Worm (Caenorhabditis elegans) whole organism, young adult: Measurements from ENCODE around the gene Y47D7A.18.

Source experiments
- F23B12.7 ChIP-seq: sonication (generic microtip); optimal IDR thresholded peaks from 2 replicates; lab custom pipeline; 2017; ENCODE audit warnings: missing genetic modification characterization, mild to moderate bottlenecking, missing compliant biosample characterization, antibody characterized with exemption, moderate library complexity; ENCODE audit not compliant: insufficient read depth
- F33H1.4 ChIP-seq: fragments of 200-800 bp; sonication (Bioruptor generic); IDR thresholded peaks from 2 replicates; pipeline ENCODE4 v1.3.6; 2022; ENCODE audit warnings: missing genetic modification reagents, missing genetic modification characterization, missing compliant biosample characterization
- F37B4.10 ChIP-seq: fragments of 200-800 bp; sonication (Bioruptor generic); IDR thresholded peaks from 2 replicates; pipeline ENCODE4 v1.3.6; 2022; ENCODE audit warnings: missing genetic modification characterization, missing compliant biosample characterization
- F57C9.4 ChIP-seq: sonication (generic microtip); optimal IDR thresholded peaks from 2 replicates; lab custom pipeline; 2017; ENCODE audit warnings: mild to moderate bottlenecking, missing genetic modification characterization, missing compliant biosample characterization
- K12H6.12 ChIP-seq: fragments of 200-800 bp; sonication (Bioruptor generic); optimal IDR thresholded peaks from 2 replicates; lab custom pipeline; 2018; ENCODE audit warnings: mild to moderate bottlenecking, missing genetic modification characterization, missing compliant biosample characterization
- T07F8.4 ChIP-seq: sonication (generic microtip); optimal IDR thresholded peaks from 2 replicates; lab custom pipeline; 2016; ENCODE audit warnings: mild to moderate bottlenecking, missing genetic modification characterization, moderate library complexity, missing compliant biosample characterization
- Y67H2A.10 ChIP-seq: fragments of 200-800 bp; sonication (Bioruptor generic); conservative IDR thresholded peaks from 2 replicates; pipeline ENCODE4 v1.3.6; 2022; ENCODE audit warnings: missing genetic modification reagents, missing genetic modification characterization, missing compliant biosample characterization
- Y79H2A.3 ChIP-seq: fragments of 200-800 bp; sonication (Bioruptor generic); conservative IDR thresholded peaks from 2 replicates; pipeline ENCODE4 v1.3.6; 2022; ENCODE audit warnings: missing genetic modification reagents, missing genetic modification characterization, missing compliant biosample characterization
- athp-1 ChIP-seq: sonication (generic microtip); optimal IDR thresholded peaks from 2 replicates; lab custom pipeline; 2017; ENCODE audit warnings: mild to moderate bottlenecking, missing genetic modification characterization, missing compliant biosample characterization
- attf-3 ChIP-seq: fragments of 200-800 bp; sonication (Bioruptor generic); conservative IDR thresholded peaks from 2 replicates; pipeline ENCODE4 v1.3.6; 2022; ENCODE audit warnings: missing genetic modification reagents, missing genetic modification characterization, missing compliant biosample characterization
- attf-5 ChIP-seq: fragments of 200-800 bp; sonication (Bioruptor generic); optimal IDR thresholded peaks from 2 replicates; lab custom pipeline; 2018; ENCODE audit warnings: mild to moderate bottlenecking, missing genetic modification characterization, missing compliant biosample characterization
- ccch-3 ChIP-seq: fragments of 200-800 bp; sonication (Bioruptor generic); optimal IDR thresholded peaks from 2 replicates; lab custom pipeline; 2018; ENCODE audit warnings: mild to moderate bottlenecking, missing genetic modification characterization, missing compliant biosample characterization
- cebp-1 ChIP-seq, 2 experiments: fragments of 200-800 bp in 1 of 2; sonication (Bioruptor generic) in 1 of 2; sonication (generic microtip) in 1 of 2; IDR thresholded peaks in 1 of 2; optimal IDR thresholded peaks in 1 of 2; 2 replicates each; pipeline versions ENCODE4 v1.3.6 to Lab custom; 2017 to 2022; ENCODE audit warnings: missing compliant biosample characterization in 2 of 2, missing genetic modification characterization in 2 of 2, mild to moderate bottlenecking in 1 of 2, missing genetic modification reagents in 1 of 2, moderate library complexity in 1 of 2
- ceh-91 ChIP-seq: fragments of 200-800 bp; sonication (Bioruptor generic); IDR thresholded peaks from 2 replicates; pipeline ENCODE4 v1.3.6; 2022; ENCODE audit warnings: missing genetic modification reagents, missing genetic modification characterization, missing compliant biosample characterization
- chd-7 ChIP-seq: sonication (generic microtip); optimal IDR thresholded peaks from 2 replicates; lab custom pipeline; 2016; ENCODE audit warnings: mild to moderate bottlenecking, missing genetic modification characterization, moderate library complexity, missing compliant biosample characterization
- dox-1 ChIP-seq: fragments of 200-800 bp; sonication (Bioruptor generic); IDR thresholded peaks from 2 replicates; pipeline ENCODE4 v1.3.6; 2022; ENCODE audit warnings: missing genetic modification reagents, missing genetic modification characterization, missing compliant biosample characterization
- dpl-1 ChIP-seq: fragments of 150-350 bp; optimal IDR thresholded peaks from 2 replicates; lab custom pipeline; 2014; ENCODE audit warnings: missing biosample characterization, missing genetic modification reagents, missing genetic modification characterization
- efl-1 ChIP-seq: fragments of 150-350 bp; optimal IDR thresholded peaks from 2 replicates; lab custom pipeline; 2014; ENCODE audit warnings: missing biosample characterization, missing genetic modification reagents, missing genetic modification characterization
- egl-44 ChIP-seq: fragments of 200-800 bp; sonication (Bioruptor generic); IDR thresholded peaks from 2 replicates; pipeline ENCODE4 v1.3.6; 2022; ENCODE audit warnings: missing genetic modification reagents, missing genetic modification characterization, missing compliant biosample characterization
- egrh-3 ChIP-seq: fragments of 200-800 bp; sonication (Bioruptor generic); IDR thresholded peaks from 2 replicates; pipeline ENCODE4 v1.3.6; 2022; ENCODE audit warnings: missing genetic modification reagents, missing genetic modification characterization, missing compliant biosample characterization
- ekl-4 ChIP-seq: fragments of 200-800 bp; sonication (Bioruptor generic); IDR thresholded peaks from 2 replicates; pipeline ENCODE4 v1.3.6; 2022; ENCODE audit warnings: missing genetic modification reagents, missing genetic modification characterization, missing compliant biosample characterization
- fkh-3 ChIP-seq: sonication (generic microtip); optimal IDR thresholded peaks from 2 replicates; lab custom pipeline; 2016; ENCODE audit warnings: mild to moderate bottlenecking, missing genetic modification characterization, missing compliant biosample characterization
- hlh-12 ChIP-seq: sonication (generic microtip); optimal IDR thresholded peaks from 2 replicates; lab custom pipeline; 2016; ENCODE audit warnings: missing genetic modification characterization, missing compliant biosample characterization
- hmg-1.2 ChIP-seq: fragments of 200-800 bp; sonication (Bioruptor generic); IDR thresholded peaks from 2 replicates; pipeline ENCODE4 v1.3.6; 2022; ENCODE audit warnings: missing genetic modification reagents, missing genetic modification characterization, missing compliant biosample characterization
- let-607 ChIP-seq, 2 experiments: fragments of 200-800 bp in 1 of 2; sonication (Bioruptor generic) in 1 of 2; sonication (generic microtip) in 1 of 2; optimal IDR thresholded peaks; 2 replicates each; lab custom pipeline; 2016 to 2018; ENCODE audit warnings: mild to moderate bottlenecking in 2 of 2, missing compliant biosample characterization in 2 of 2, missing genetic modification characterization in 2 of 2, moderate library complexity in 2 of 2, missing genotype in 1 of 2
- lin-54 ChIP-seq: fragments of 200-800 bp; sonication (Bioruptor generic); optimal IDR thresholded peaks from 2 replicates; lab custom pipeline; 2018; ENCODE audit warnings: mild to moderate bottlenecking, missing genetic modification characterization, missing compliant biosample characterization
- lsl-1 ChIP-seq: fragments of 200-800 bp; sonication (Bioruptor generic); optimal IDR thresholded peaks from 2 replicates; lab custom pipeline; 2018; ENCODE audit warnings: mild to moderate bottlenecking, missing genetic modification characterization, moderate library complexity, missing compliant biosample characterization
- lsy-27 ChIP-seq: sonication (generic microtip); optimal IDR thresholded peaks from 2 replicates; lab custom pipeline; 2017; ENCODE audit warnings: missing genetic modification characterization, mild to moderate bottlenecking, missing compliant biosample characterization, antibody characterized with exemption, missing genotype, borderline replicate concordance; ENCODE audit not compliant: insufficient read depth
- madf-6 ChIP-seq: fragments of 200-800 bp; sonication (Bioruptor generic); IDR thresholded peaks from 2 replicates; pipeline ENCODE4 v1.3.6; 2022; ENCODE audit warnings: missing genetic modification reagents, missing genetic modification characterization, missing compliant biosample characterization
- madf-8 ChIP-seq: fragments of 200-800 bp; sonication (Bioruptor generic); conservative IDR thresholded peaks from 2 replicates; pipeline ENCODE4 v1.3.6; 2022; ENCODE audit warnings: missing genetic modification reagents, missing genetic modification characterization, missing compliant biosample characterization
- mcd-1 ChIP-seq: fragments of 200-800 bp; sonication (Bioruptor generic); IDR thresholded peaks from 2 replicates; pipeline ENCODE4 v1.3.6; 2022; ENCODE audit warnings: missing genetic modification reagents, missing genetic modification characterization, missing compliant biosample characterization
- nhr-179 ChIP-seq: sonication (generic microtip); optimal IDR thresholded peaks from 2 replicates; lab custom pipeline; 2016; ENCODE audit warnings: mild to moderate bottlenecking, missing genetic modification characterization, missing compliant biosample characterization
- nhr-80 ChIP-seq: sonication (generic microtip); optimal IDR thresholded peaks from 2 replicates; lab custom pipeline; 2016; ENCODE audit warnings: missing genetic modification characterization, missing compliant biosample characterization
- pbrm-1 ChIP-seq: fragments of 200-800 bp; sonication (Bioruptor generic); IDR thresholded peaks from 2 replicates; pipeline ENCODE4 v1.3.6; 2022; ENCODE audit warnings: missing genetic modification reagents, missing genetic modification characterization, missing compliant biosample characterization
- rcor-1 ChIP-seq: fragments of 200-800 bp; sonication (Bioruptor generic); IDR thresholded peaks from 2 replicates; pipeline ENCODE4 v1.3.6; 2022; ENCODE audit warnings: missing genetic modification reagents, missing genetic modification characterization, missing compliant biosample characterization
- sdz-38 ChIP-seq: sonication (generic microtip); optimal IDR thresholded peaks from 2 replicates; lab custom pipeline; 2016; ENCODE audit warnings: missing genotype, missing genetic modification characterization, missing compliant biosample characterization
- snpc-1.1 ChIP-seq: sonication (generic microtip); optimal IDR thresholded peaks from 2 replicates; lab custom pipeline; 2017; ENCODE audit warnings: missing genetic modification characterization, mild to moderate bottlenecking, missing compliant biosample characterization, antibody characterized with exemption, moderate library complexity, missing genotype, missing genetic modification reagents; ENCODE audit not compliant: insufficient read depth
- snpc-3.4 ChIP-seq: sonication (generic microtip); optimal IDR thresholded peaks from 2 replicates; lab custom pipeline; 2017; ENCODE audit warnings: missing genetic modification characterization, mild to moderate bottlenecking, missing compliant biosample characterization, antibody characterized with exemption, moderate library complexity, missing genotype, missing genetic modification reagents
- sptf-2 ChIP-seq: fragments of 200-800 bp; sonication (Bioruptor generic); optimal IDR thresholded peaks from 2 replicates; lab custom pipeline; 2018; ENCODE audit warnings: mild to moderate bottlenecking, missing genetic modification characterization, missing compliant biosample characterization
- xnd-1 ChIP-seq: sonication (generic microtip); optimal IDR thresholded peaks from 2 replicates; lab custom pipeline; 2016; ENCODE audit warnings: missing genotype, missing genetic modification reagents, missing genetic modification characterization, missing compliant biosample characterization
- zfh-2 ChIP-seq: fragments of 200-800 bp; sonication (Bioruptor generic); conservative IDR thresholded peaks from 2 replicates; pipeline ENCODE4 v1.3.6; 2022; ENCODE audit warnings: missing genetic modification reagents, missing genetic modification characterization, missing compliant biosample characterization
- ztf-25 ChIP-seq: fragments of 200-800 bp; sonication (Bioruptor generic); IDR thresholded peaks from 2 replicates; pipeline ENCODE4 v1.3.6; 2022; ENCODE audit warnings: missing genetic modification reagents, missing genetic modification characterization, missing compliant biosample characterization
- ztf-3 ChIP-seq: fragments of 200-800 bp; sonication (Bioruptor generic); optimal IDR thresholded peaks from 2 replicates; lab custom pipeline; 2018; ENCODE audit warnings: mild to moderate bottlenecking, missing genetic modification characterization, missing compliant biosample characterization
- ztf-6 ChIP-seq: fragments of 200-800 bp; sonication (Bioruptor generic); IDR thresholded peaks from 2 replicates; pipeline ENCODE4 v1.3.6; 2022; ENCODE audit warnings: missing genetic modification reagents, missing genetic modification characterization, missing compliant biosample characterization

The Y47D7A.18 gene

DNA sequence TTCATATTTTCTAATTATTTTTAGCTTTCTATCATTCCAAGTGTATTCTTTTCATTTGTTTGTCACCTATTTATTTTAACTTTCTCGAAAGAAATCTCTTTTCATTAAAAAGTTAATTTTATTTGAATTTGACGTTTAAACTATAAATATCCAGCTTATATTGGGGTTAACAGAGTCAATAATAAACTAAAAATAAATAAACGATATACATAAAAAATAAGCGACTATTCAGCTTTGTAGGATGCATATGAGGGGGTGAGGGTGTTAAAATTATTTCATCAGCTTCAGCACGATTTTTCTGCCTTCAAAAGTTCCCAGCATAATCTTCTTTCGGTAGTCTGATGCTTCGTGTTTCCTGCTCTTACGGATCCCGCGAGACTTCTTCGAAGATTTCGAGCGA lies 43.0 kb downstream of the Y47D7A.18 start (continued):
- TF ChIP-seq egl-44 = no peak
- no peak for TF ChIP-seq F33H1.4 (GFP tag; lab: Robert Waterston, UW)
- no peak for TF ChIP-seq F37B4.10
- TF ChIP-seq lin-54 (GFP tag; lab: Kevin White, UChicago) = no peak
- TF ChIP-seq rcor-1 (GFP tag; lab: Robert Waterston, UW) = no peak
- TF ChIP-seq snpc-3.4 (tag; lab: Kevin White, UChicago) = peak; percentile 44
- 0 out of 2 replicates have a peak, but pooled peaks have one; percentile 14 for TF ChIP-seq madf-8
- TF ChIP-seq Y67H2A.10 = no peak
- no peak for TF ChIP-seq ztf-6 (GFP tag; lab: Robert Waterston, UW)
- no peak for TF ChIP-seq pbrm-1
- no peak for TF ChIP-seq ccch-3 (GFP tag; lab: Kevin White, UChicago)
- no peak for TF ChIP-seq nhr-179
- no peak for TF ChIP-seq hlh-12 (tag; lab: Kevin White, UChicago)
- TF ChIP-seq lsy-27 = no peak
- TF ChIP-seq, all 124 proteins: peak for 16

ce11 chrV:4372986-4373385 lies 43.6 kb downstream of the Y47D7A.18 start:
- TF ChIP-seq egrh-3 (GFP tag; lab: Robert Waterston, UW) (peak; percentile 51; the same call in 1 of the 2 replicates), ekl-4 (no peak), zfh-2 (peak; percentile 85)

- TF ChIP-seq madf-6 (GFP tag; lab: Robert Waterston, UW) (peak; percentile 89), F57C9.4 (tag; lab: Kevin White, UChicago) (no peak), lsl-1 (GFP tag; lab: Kevin White, UChicago) (peak; percentile 63), nhr-80 (tag; lab: Kevin White, UChicago) (peak; percentile 47), hmg-1.2 (peak; percentile 99), ztf-25 (GFP tag; lab: Robert Waterston, UW) (no peak), efl-1 (GFP tag; lab: Kevin White, UChicago) (peak; percentile 85), ceh-91 (GFP tag; lab: Robert Waterston, UW) (peak; percentile 60; the same call in 1 of the 2 replicates), F33H1.4 (GFP tag; lab: Robert Waterston, UW) (peak; percentile 46), mcd-1 (GFP tag; lab: Robert Waterston, UW) (peak; percentile 53; the same call in 1 of the 2 replicates), snpc-3.4 (tag; lab: Kevin White, UChicago) (peak; percentile 17), dox-1 (GFP tag; lab: Robert Waterston, UW) (0 out of 2 replicates have a peak, but pooled peaks have one; percentile 42), sptf-2 (GFP tag; lab: Kevin White, UChicago) (no peak), dpl-1 (GFP tag; lab: Kevin White, UChicago) (peak; percentile 58), chd-7 (tag; lab: Kevin White, UChicago) (no peak), attf-3 (peak; percentile 97), lin-54 (GFP tag; lab: Kevin White, UChicago) (peak; percentile 32), K12H6.12 (tag; lab: Kevin White, UChicago) (no peak), let-607 (tag; optimal IDR thresholded peaks at IDR 0.05; lab: Kevin White, UChicago) (no peak), fkh-3 (tag; lab: Kevin White, UChicago) (no peak), snpc-1.1 (tag; lab: Kevin White, UChicago) (no peak), F23B12.7 (tag; lab: Kevin White, UChicago) (peak; percentile 10), Y79H2A.3 (GFP tag; lab: Robert Waterston, UW) (no peak), cebp-1 (GFP tag; IDR thresholded peaks at IDR 0.05; lab: Robert Waterston, UW) (no peak), cebp-1 (tag; optimal IDR thresholded peaks at IDR 0.05; lab: Kevin White, UChicago) (peak; percentile 16), sdz-38 (tag; lab: Kevin White, UChicago) (no peak), egrh-3 (GFP tag; lab: Robert Waterston, UW) (no peak), attf-5 (GFP tag; lab: Kevin White, UChicago) (no peak), ztf-3 (no peak), madf-8 (peak; percentile 85), athp-1 (tag; lab: Kevin White, UChicago) (peak; percentile 10), xnd-1 (peak; percentile 74), T07F8.4 (tag; lab: Kevin White, UChicago) (no peak)
Observed at ce11 chrV:4371309-4371933, 45.2 kb downstream of the Y47D7A.18 start, which contains the start of the genes gmpr-1 and fipp-1. TSS of gene gmpr-1 (minus strand) at chrV:4371383. TSS of gene fipp-1 (plus strand) at chrV:4371807.
